4 worm cellular contexts compared by ENCODE assay signal in the genomic region with DNA sequence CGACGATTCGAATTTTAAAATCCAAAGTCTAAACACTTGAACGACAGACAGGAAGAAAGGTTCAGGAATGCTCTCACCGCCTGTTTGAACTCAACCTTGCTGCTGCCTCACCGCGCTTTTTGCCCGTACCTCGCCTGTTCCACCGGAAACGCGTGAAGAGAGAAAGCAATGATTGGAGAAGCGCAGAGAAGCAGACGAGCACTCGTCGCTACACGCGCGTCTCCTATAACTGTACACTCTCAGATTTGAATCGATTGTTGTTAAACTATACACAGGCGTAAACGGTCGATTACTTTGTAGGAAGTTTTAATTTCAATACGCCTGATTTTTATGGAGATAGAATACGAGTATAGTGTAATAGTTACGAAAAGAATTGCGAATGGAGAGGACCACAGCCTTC.
TF ChIP-seq lines count a peak whose summit lies in the region.

No protein-coding gene starts in this region.

TF ChIP-seq in whole organism, L2 larva, 48 proteins besides CTCF, POLR2A, EP300 and RAD21:
- peak; percentile 0 for TF ChIP-seq nhr-21 (tag; optimal IDR thresholded peaks at IDR 0.05; lab: Kevin White, UChicago)
- peak; percentile 71 for TF ChIP-seq fos-1 (tag; optimal IDR thresholded peaks at IDR 0.05; lab: Kevin White, UChicago)
- peak; percentile 20 for TF ChIP-seq crh-2 (tag; optimal IDR thresholded peaks at IDR 0.05; lab: Kevin White, UChicago)
- TF ChIP-seq lin-13 (GFP tag; optimal IDR thresholded peaks at IDR 0.05; lab: Kevin White, UChicago) = peak; percentile 12
- TF ChIP-seq sma-9 (GFP tag; optimal IDR thresholded peaks at IDR 0.05; lab: Kevin White, UChicago) = peak; percentile 42
- TF ChIP-seq sma-9 (tag; optimal IDR thresholded peaks at IDR 0.05; lab: Kevin White, UChicago) = no peak
- no peak for TF ChIP-seq nhr-12 (tag; optimal IDR thresholded peaks at IDR 0.05; lab: Kevin White, UChicago)
- peak; percentile 10 for TF ChIP-seq sem-4 (tag; optimal IDR thresholded peaks at IDR 0.05; lab: Kevin White, UChicago)
- peak; percentile 8 for TF ChIP-seq C34F6.9 (tag; optimal IDR thresholded peaks at IDR 0.05; lab: Kevin White, UChicago)
- TF ChIP-seq nhr-25 (tag; optimal IDR thresholded peaks at IDR 0.05; lab: Kevin White, UChicago) = peak; percentile 5
- no peak for TF ChIP-seq alr-1 (tag; optimal IDR thresholded peaks at IDR 0.05; lab: Kevin White, UChicago)
- TF ChIP-seq gmeb-1 (tag; optimal IDR thresholded peaks at IDR 0.05; lab: Kevin White, UChicago) = peak; percentile 17
- no peak for TF ChIP-seq nhr-11 (tag; optimal IDR thresholded peaks at IDR 0.05; lab: Kevin White, UChicago)
- TF ChIP-seq mdl-1 (tag; optimal IDR thresholded peaks at IDR 0.05; lab: Kevin White, UChicago) = peak in 1 of 2 experiments; percentile 15
- no peak for TF ChIP-seq blmp-1 (tag; optimal IDR thresholded peaks at IDR 0.05; lab: Kevin White, UChicago; ENCODE audit: insufficient read depth)
- TF ChIP-seq F13H6.1 (tag; optimal IDR thresholded peaks at IDR 0.05; lab: Kevin White, UChicago) = peak; percentile 54
- no peak for TF ChIP-seq egl-27 (tag; optimal IDR thresholded peaks at IDR 0.05; lab: Kevin White, UChicago)
- TF ChIP-seq lsy-2 (tag; optimal IDR thresholded peaks at IDR 0.05; lab: Kevin White, UChicago) = peak in 1 of 2 experiments; percentile 21
- peak; percentile 25 for TF ChIP-seq nhr-129 (tag; optimal IDR thresholded peaks at IDR 0.05; lab: Kevin White, UChicago)
- TF ChIP-seq ztf-4 (tag; optimal IDR thresholded peaks at IDR 0.05; lab: Kevin White, UChicago) = no peak
TF ChIP-seq in whole organism, L2 larva: peak in this region for 13.

TF ChIP-seq in whole organism, L4 larva, 104 proteins besides CTCF, POLR2A, EP300 and RAD21 (continues in another document):
- TF ChIP-seq aha-1 (tag; lab: Kevin White, UChicago) = peak; percentile 97
- no peak for TF ChIP-seq ZK337.2 (GFP tag; IDR thresholded peaks at IDR 0.05; lab: Robert Waterston, UW)
- no peak for TF ChIP-seq nhr-11 (tag; optimal IDR thresholded peaks at IDR 0.05; lab: Kevin White, UChicago)
- no peak for TF ChIP-seq php-3 (GFP tag; IDR thresholded peaks at IDR 0.05; lab: Robert Waterston, UW)
- peak in 1 of 2 experiments; percentile 26 for TF ChIP-seq hif-1 (tag; optimal IDR thresholded peaks at IDR 0.05; lab: Kevin White, UChicago)
- no peak for TF ChIP-seq set-16 (GFP tag; IDR thresholded peaks at IDR 0.05; lab: Robert Waterston, UW)
- no peak for TF ChIP-seq madf-9 (GFP tag; conservative IDR thresholded peaks at IDR 0.05; lab: Robert Waterston, UW)
- no peak for TF ChIP-seq unc-62 (GFP tag; optimal IDR thresholded peaks at IDR 0.05 in 1 of 2; lab: Kevin White, UChicago)
- TF ChIP-seq unc-62 (tag; optimal IDR thresholded peaks at IDR 0.05; lab: Kevin White, UChicago) = no peak
- no peak for TF ChIP-seq fos-1 (tag; optimal IDR thresholded peaks at IDR 0.05; lab: Kevin White, UChicago)
- TF ChIP-seq jun-1 (tag; optimal IDR thresholded peaks at IDR 0.05; lab: Kevin White, UChicago) = no peak
- no peak for TF ChIP-seq nhr-10 (tag; optimal IDR thresholded peaks at IDR 0.05; lab: Kevin White, UChicago)
- no peak for TF ChIP-seq T26A8.4 (GFP tag; IDR thresholded peaks at IDR 0.05; lab: Robert Waterston, UW)
- peak in 1 of 2 experiments; percentile 9 for TF ChIP-seq lsy-2 (tag; optimal IDR thresholded peaks at IDR 0.05; lab: Kevin White, UChicago)
- TF ChIP-seq nhr-41 (GFP tag; IDR thresholded peaks at IDR 0.05; lab: Robert Waterston, UW) = no peak
- TF ChIP-seq spr-1 (tag; optimal IDR thresholded peaks at IDR 0.05; lab: Kevin White, UChicago) = no peak
- no peak for TF ChIP-seq dpl-1 (GFP tag; optimal IDR thresholded peaks at IDR 0.05; lab: Kevin White, UChicago)
- peak; percentile 37 for TF ChIP-seq mep-1 (tag; optimal IDR thresholded peaks at IDR 0.05; lab: Kevin White, UChicago)
- no peak for TF ChIP-seq Y75B8A.6 (GFP tag; IDR thresholded peaks at IDR 0.05; lab: Robert Waterston, UW)
- no peak for TF ChIP-seq Y5F2A.4 (GFP tag; optimal IDR thresholded peaks at IDR 0.05; lab: Kevin White, UChicago)
- TF ChIP-seq ZK546.5 (tag; optimal IDR thresholded peaks at IDR 0.05; lab: Kevin White, UChicago) = no peak
- no peak for TF ChIP-seq vab-7 (GFP tag; IDR thresholded peaks at IDR 0.05; lab: Robert Waterston, UW)
- no peak for TF ChIP-seq nhr-77 (tag; optimal IDR thresholded peaks at IDR 0.05; lab: Kevin White, UChicago)
- peak; percentile 38 to 69 for TF ChIP-seq mdl-1 (tag; optimal IDR thresholded peaks at IDR 0.05; lab: Kevin White, UChicago)
- TF ChIP-seq nhr-48 (tag; optimal IDR thresholded peaks at IDR 0.05; lab: Kevin White, UChicago) = peak; percentile 46

TF ChIP-seq in whole organism, late embryonic, 69 proteins besides CTCF, POLR2A, EP300 and RAD21:
- TF ChIP-seq F13H6.1 (tag; optimal IDR thresholded peaks at IDR 0.05; lab: Kevin White, UChicago) (no peak), ceh-31 (tag; optimal IDR thresholded peaks at IDR 0.05; lab: Kevin White, UChicago) (peak; percentile 32), tbx-2 (tag; optimal IDR thresholded peaks at IDR 0.05; lab: Kevin White, UChicago) (peak; percentile 24), fkh-10 (GFP tag; optimal IDR thresholded peaks at IDR 0.05; lab: Kevin White, UChicago) (no peak), mec-3 (tag; optimal IDR thresholded peaks at IDR 0.05; lab: Kevin White, UChicago; ENCODE audit: borderline replicate concordance) (no peak), nhr-11 (tag; optimal IDR thresholded peaks at IDR 0.05; lab: Kevin White, UChicago) (no peak), pha-2 (tag; optimal IDR thresholded peaks at IDR 0.05; lab: Kevin White, UChicago) (peak; percentile 38), C38D4.7 (GFP tag; optimal IDR thresholded peaks at IDR 0.05; lab: Kevin White, UChicago) (no peak), rnt-1 (tag; optimal IDR thresholded peaks at IDR 0.05; lab: Kevin White, UChicago) (no peak), tbx-7 (tag; optimal IDR thresholded peaks at IDR 0.05; lab: Kevin White, UChicago) (no peak), hlh-30 (tag; optimal IDR thresholded peaks at IDR 0.05; lab: Kevin White, UChicago; ENCODE audit: insufficient read depth) (no peak), lim-6 (tag; optimal IDR thresholded peaks at IDR 0.05; lab: Kevin White, UChicago) (no peak), ceh-22 (tag; optimal IDR thresholded peaks at IDR 0.05; lab: Kevin White, UChicago) (peak; percentile 15), lin-11 (tag; optimal IDR thresholded peaks at IDR 0.05; lab: Kevin White, UChicago) (no peak), pax-1 (tag; optimal IDR thresholded peaks at IDR 0.05; lab: Kevin White, UChicago) (no peak), dve-1 (tag; optimal IDR thresholded peaks at IDR 0.05; lab: Kevin White, UChicago) (no peak), sox-4 (tag; optimal IDR thresholded peaks at IDR 0.05; lab: Kevin White, UChicago) (no peak), ceh-30 (tag; optimal IDR thresholded peaks at IDR 0.05; lab: Kevin White, UChicago) (no peak), odd-2 (tag; optimal IDR thresholded peaks at IDR 0.05; lab: Kevin White, UChicago) (no peak), nfya-1 (tag; optimal IDR thresholded peaks at IDR 0.05; lab: Kevin White, UChicago) (peak; percentile 34), elt-2 (tag; optimal IDR thresholded peaks at IDR 0.05; lab: Kevin White, UChicago) (no peak), ceh-2 (tag; optimal IDR thresholded peaks at IDR 0.05; lab: Kevin White, UChicago) (peak; percentile 21), T23F11.4 (GFP tag; optimal IDR thresholded peaks at IDR 0.05; lab: Kevin White, UChicago) (no peak), dmd-4 (tag; optimal IDR thresholded peaks at IDR 0.05; lab: Kevin White, UChicago; ENCODE audit: borderline replicate concordance) (no peak), ceh-34 (tag; optimal IDR thresholded peaks at IDR 0.05; lab: Kevin White, UChicago) (peak; percentile 82)

TF ChIP-seq in whole organism, mixed stage, embryonic, 35 proteins besides CTCF, POLR2A, EP300 and RAD21:
- peak; percentile 82 for TF ChIP-seq ham-2 (GFP tag; optimal IDR thresholded peaks at IDR 0.05; lab: Kevin White, UChicago)
- no peak for TF ChIP-seq unc-62 (GFP tag; optimal IDR thresholded peaks at IDR 0.05; lab: Kevin White, UChicago)
- no peak for TF ChIP-seq cnd-1 (tag; optimal IDR thresholded peaks at IDR 0.05; lab: Kevin White, UChicago)
- TF ChIP-seq zip-8 (tag; optimal IDR thresholded peaks at IDR 0.05; lab: Kevin White, UChicago) = no peak
- TF ChIP-seq nhr-237 (tag; optimal IDR thresholded peaks at IDR 0.05; lab: Kevin White, UChicago) = no peak
- peak; percentile 7 for TF ChIP-seq pha-4 (tag; optimal IDR thresholded peaks at IDR 0.05; lab: Kevin White, UChicago)
- TF ChIP-seq tbx-8 (GFP tag; optimal IDR thresholded peaks at IDR 0.05; lab: Kevin White, UChicago) = no peak
- TF ChIP-seq unc-39 (tag; optimal IDR thresholded peaks at IDR 0.05; lab: Kevin White, UChicago) = no peak
- no peak for TF ChIP-seq bed-3 (GFP tag; optimal IDR thresholded peaks at IDR 0.05; lab: Kevin White, UChicago)
- no peak for TF ChIP-seq blmp-1 (tag; optimal IDR thresholded peaks at IDR 0.05; lab: Kevin White, UChicago)
- no peak for TF ChIP-seq ceh-83 (GFP tag; optimal IDR thresholded peaks at IDR 0.05; lab: Kevin White, UChicago)
- TF ChIP-seq mls-2 (tag; optimal IDR thresholded peaks at IDR 0.05; lab: Kevin White, UChicago) = peak; percentile 55
- TF ChIP-seq hlh-1 (tag; optimal IDR thresholded peaks at IDR 0.05; lab: Kevin White, UChicago) = peak; percentile 20
- TF ChIP-seq unc-120 (tag; optimal IDR thresholded peaks at IDR 0.05; lab: Kevin White, UChicago; ENCODE audit: poor library complexity, severe bottlenecking) = peak; percentile 48
- no peak for TF ChIP-seq ceh-43 (GFP tag; optimal IDR thresholded peaks at IDR 0.05; lab: Kevin White, UChicago)
